Fruit fly (Drosophila melanogaster) whole organism, embryonic: Measurements from ENCODE around the gene Ns1.

Experiments
- Atf6 ChIP-seq: fragments of 200-800 bp; sonication (Bioruptor generic); IDR thresholded peaks from 2 replicates; pipeline ENCODE4 v1.3.6; 2022; ENCODE audit warnings: missing biosample characterization, missing genetic modification characterization
- Bdp1 ChIP-seq: fragments of 200-800 bp; sonication (Bioruptor generic); optimal IDR thresholded peaks from 3 replicates; lab custom pipeline; 2016; ENCODE audit warnings: missing biosample characterization, missing genetic modification characterization
- CG12391 ChIP-seq: fragments of 200-800 bp; sonication (Bioruptor generic); optimal IDR thresholded peaks from 3 replicates; lab custom pipeline; 2018; ENCODE audit warnings: missing biosample characterization, mild to moderate bottlenecking, missing genetic modification characterization, moderate library complexity
- CG14667 ChIP-seq: fragments of 200-800 bp; sonication (Bioruptor generic); IDR thresholded peaks from 2 replicates; pipeline ENCODE4 v1.3.6; 2022; ENCODE audit warnings: missing biosample characterization, missing genetic modification characterization
- CG15073 ChIP-seq: fragments of 200-800 bp; sonication (Bioruptor generic); optimal IDR thresholded peaks from 2 replicates; lab custom pipeline; 2016; ENCODE audit warnings: missing biosample characterization, missing genetic modification characterization
- CG1529 ChIP-seq: fragments of 200-800 bp; sonication (Bioruptor generic); optimal IDR thresholded peaks from 3 replicates; lab custom pipeline; 2018; ENCODE audit warnings: missing biosample characterization, missing genetic modification characterization
- CG18011 ChIP-seq: fragments of 200-800 bp; sonication (Bioruptor generic); optimal IDR thresholded peaks from 2 replicates; lab custom pipeline; 2017; ENCODE audit warnings: missing biosample characterization, missing genetic modification characterization, mild to moderate bottlenecking, moderate library complexity, missing genotype
- CG32772 ChIP-seq: fragments of 200-800 bp; sonication (Bioruptor generic); IDR thresholded peaks from 2 replicates; pipeline ENCODE4 v1.3.6; 2022; ENCODE audit warnings: missing biosample characterization, missing genetic modification characterization
- CG5953 ChIP-seq: fragments of 200-800 bp; sonication (Bioruptor generic); IDR thresholded peaks from 2 replicates; pipeline ENCODE4 v1.3.6; 2022; ENCODE audit warnings: missing biosample characterization, missing genetic modification characterization
- CG6254 ChIP-seq: fragments of 200-800 bp; sonication (Bioruptor generic); optimal IDR thresholded peaks from 3 replicates; lab custom pipeline; 2017; ENCODE audit warnings: mild to moderate bottlenecking, missing biosample characterization, missing genetic modification reagents, missing genetic modification characterization
- CG6272 ChIP-seq: fragments of 200-800 bp; sonication (Bioruptor generic); IDR thresholded peaks from 2 replicates; pipeline ENCODE4 v1.3.6; 2022; ENCODE audit warnings: missing biosample characterization, missing genetic modification characterization
- CG6654 ChIP-seq: fragments of 200-800 bp; sonication (Bioruptor generic); optimal IDR thresholded peaks from 2 replicates; lab custom pipeline; 2017; ENCODE audit warnings: missing biosample characterization, mild to moderate bottlenecking, missing genetic modification characterization
- CG6813 ChIP-seq: fragments of 200-800 bp; sonication (Bioruptor generic); optimal IDR thresholded peaks from 2 replicates; lab custom pipeline; 2017; ENCODE audit warnings: missing biosample characterization, missing genetic modification characterization, mild to moderate bottlenecking, moderate library complexity, missing genetic modification reagents
- CG8281 ChIP-seq: fragments of 200-800 bp; sonication (Bioruptor generic); optimal IDR thresholded peaks from 2 replicates; lab custom pipeline; 2018; ENCODE audit warnings: missing biosample characterization, mild to moderate bottlenecking, missing genetic modification characterization, moderate library complexity
- CG8290 ChIP-seq, 3 experiments: fragments of 200-800 bp; sonication (Bioruptor generic); optimal IDR thresholded peaks; 2 replicates each; lab custom pipeline; 2016 to 2019; ENCODE audit warnings: missing biosample characterization in 3 of 3, missing genetic modification characterization in 3 of 3, mild to moderate bottlenecking in 2 of 3, moderate library complexity in 1 of 3
- CTCF ChIP-seq: fragments of 200-800 bp; sonication (Bioruptor generic); optimal IDR thresholded peaks from 2 replicates; lab custom pipeline; 2017; ENCODE audit warnings: missing biosample characterization, mild to moderate bottlenecking, missing genetic modification characterization, moderate library complexity
- CoRest ChIP-seq: fragments of 200-800 bp; sonication (Bioruptor generic); optimal IDR thresholded peaks from 3 replicates; lab custom pipeline; 2018; ENCODE audit warnings: missing biosample characterization, mild to moderate bottlenecking, missing genetic modification characterization, moderate library complexity
- Dip3 ChIP-seq: fragments of 200-800 bp; sonication (Bioruptor generic); optimal IDR thresholded peaks from 3 replicates; lab custom pipeline; 2016; ENCODE audit warnings: missing biosample characterization, missing genetic modification characterization
- Drgx ChIP-seq: fragments of 200-800 bp; sonication (Bioruptor generic); IDR thresholded peaks from 2 replicates; pipeline ENCODE4 v1.3.6; 2022; ENCODE audit warnings: missing biosample characterization, missing genetic modification characterization
- E2f1 ChIP-seq: fragments of 200-800 bp; sonication (Bioruptor generic); IDR thresholded peaks from 2 replicates; pipeline ENCODE4 v1.3.6; 2022; ENCODE audit warnings: missing biosample characterization, missing genetic modification characterization
- GATAe ChIP-seq: fragments of 200-800 bp; sonication (Bioruptor generic); conservative IDR thresholded peaks from 2 replicates; pipeline ENCODE4 v1.3.6; 2022; ENCODE audit warnings: missing biosample characterization, missing genetic modification characterization
- H2.0 ChIP-seq: fragments of 200-800 bp; sonication (Bioruptor generic); IDR thresholded peaks from 2 replicates; pipeline ENCODE4 v1.3.6; 2022; ENCODE audit warnings: missing biosample characterization, missing genetic modification characterization
- Hmx ChIP-seq: fragments of 200-800 bp; sonication (Bioruptor generic); optimal IDR thresholded peaks from 2 replicates; lab custom pipeline; 2016; ENCODE audit warnings: missing biosample characterization, missing genetic modification characterization
- Jarid2 ChIP-seq: fragments of 200-800 bp; sonication (Bioruptor generic); optimal IDR thresholded peaks from 3 replicates; lab custom pipeline; 2017; ENCODE audit warnings: mild to moderate bottlenecking, missing biosample characterization, missing genetic modification reagents, missing genetic modification characterization
- MBD-R2 ChIP-seq: fragments of 200-800 bp; sonication (Bioruptor generic); IDR thresholded peaks from 2 replicates; pipeline ENCODE4 v1.3.6; 2022; ENCODE audit warnings: missing biosample characterization, missing genetic modification characterization
- Neu2 ChIP-seq: fragments of 200-800 bp; sonication (Bioruptor generic); optimal IDR thresholded peaks from 3 replicates; lab custom pipeline; 2016; ENCODE audit warnings: missing biosample characterization, missing genetic modification characterization, borderline replicate concordance
- Nf-YA ChIP-seq: fragments of 200-800 bp; sonication (Bioruptor generic); IDR thresholded peaks from 2 replicates; pipeline ENCODE4 v1.3.6; 2022; ENCODE audit warnings: missing biosample characterization, missing genetic modification characterization
- Nf-YB ChIP-seq: fragments of 200-800 bp; sonication (Bioruptor generic); optimal IDR thresholded peaks from 3 replicates; lab custom pipeline; 2019; ENCODE audit warnings: missing biosample characterization, mild to moderate bottlenecking, missing genetic modification characterization, moderate library complexity
- Oli ChIP-seq: fragments of 200-800 bp; sonication (Bioruptor generic); optimal IDR thresholded peaks from 2 replicates; lab custom pipeline; 2018; ENCODE audit warnings: missing biosample characterization, mild to moderate bottlenecking, missing genetic modification characterization, moderate library complexity
- Sox102F ChIP-seq: fragments of 200-800 bp; sonication (Bioruptor generic); optimal IDR thresholded peaks from 2 replicates; lab custom pipeline; 2018; ENCODE audit warnings: missing biosample characterization, mild to moderate bottlenecking, missing genetic modification characterization, moderate library complexity
- cato ChIP-seq: fragments of 200-800 bp; sonication (Bioruptor generic); optimal IDR thresholded peaks from 2 replicates; lab custom pipeline; 2016; ENCODE audit warnings: missing biosample characterization, missing genetic modification characterization, borderline replicate concordance
- caup ChIP-seq: fragments of 200-800 bp; sonication (Bioruptor generic); optimal IDR thresholded peaks from 3 replicates; lab custom pipeline; 2017; ENCODE audit warnings: missing biosample characterization, mild to moderate bottlenecking, missing genetic modification characterization, moderate library complexity; ENCODE audit not compliant: severe bottlenecking
- dati ChIP-seq: fragments of 200-800 bp; sonication (Bioruptor generic); IDR thresholded peaks from 2 replicates; pipeline ENCODE4 v1.3.6; 2022; ENCODE audit warnings: missing biosample characterization, missing genetic modification characterization
- gem ChIP-seq: fragments of 200-800 bp; sonication (Bioruptor generic); optimal IDR thresholded peaks from 2 replicates; lab custom pipeline; 2019; ENCODE audit warnings: missing biosample characterization, mild to moderate bottlenecking, missing genetic modification characterization, moderate library complexity
- gfzf ChIP-seq: fragments of 200-800 bp; sonication (Bioruptor generic); optimal IDR thresholded peaks from 2 replicates; lab custom pipeline; 2016; ENCODE audit warnings: missing biosample characterization, mild to moderate bottlenecking, missing genetic modification characterization, moderate library complexity
- ind ChIP-seq: fragments of 200-800 bp; sonication (Bioruptor generic); optimal IDR thresholded peaks from 3 replicates; lab custom pipeline; 2016; ENCODE audit warnings: missing biosample characterization, missing genetic modification characterization
- jumu ChIP-seq: fragments of 200-800 bp; sonication (Bioruptor generic); optimal IDR thresholded peaks from 3 replicates; lab custom pipeline; 2016; ENCODE audit warnings: missing biosample characterization, missing genetic modification characterization
- lbe ChIP-seq: fragments of 200-800 bp; sonication (Bioruptor generic); optimal IDR thresholded peaks from 2 replicates; lab custom pipeline; 2016; ENCODE audit warnings: missing biosample characterization, mild to moderate bottlenecking, missing genetic modification characterization
- lola ChIP-seq, 3 experiments: fragments of >200 bp in 2 of 3; fragments of 200-800 bp in 1 of 3; sonication (Bioruptor generic) in 1 of 3; optimal IDR thresholded peaks; 2 replicates each; lab custom pipeline; 2017 to 2019; ENCODE audit warnings: missing biosample characterization in 3 of 3, missing genetic modification characterization in 3 of 3, mild to moderate bottlenecking in 1 of 3, moderate library complexity in 1 of 3
- nom ChIP-seq: fragments of 200-800 bp; sonication (Bioruptor generic); optimal IDR thresholded peaks from 2 replicates; lab custom pipeline; 2017; ENCODE audit warnings: missing biosample characterization, missing genetic modification characterization, mild to moderate bottlenecking, moderate library complexity, missing genetic modification reagents
- rib ChIP-seq: fragments of 200-800 bp; sonication (Bioruptor generic); IDR thresholded peaks from 2 replicates; pipeline ENCODE4 v1.3.6; 2022; ENCODE audit warnings: missing biosample characterization, missing genetic modification characterization
- run ChIP-seq: fragments of 200-800 bp; sonication (Bioruptor generic); optimal IDR thresholded peaks from 3 replicates; lab custom pipeline; 2018; ENCODE audit warnings: missing biosample characterization, mild to moderate bottlenecking, missing genetic modification characterization
- sens ChIP-seq: fragments of 200-800 bp; sonication (Bioruptor generic); peaks from one replicate; lab custom pipeline; 2016; ENCODE audit warnings: missing biosample characterization, missing genetic modification characterization
- sima ChIP-seq: fragments of 200-800 bp; sonication (Bioruptor generic); optimal IDR thresholded peaks from 2 replicates; lab custom pipeline; 2016; ENCODE audit warnings: missing biosample characterization, missing genetic modification characterization
- slbo ChIP-seq: fragments of 200-800 bp; sonication (Bioruptor generic); IDR thresholded peaks from 2 replicates; pipeline ENCODE4 v1.3.6; 2022; ENCODE audit warnings: missing biosample characterization, missing genetic modification characterization
- stwl ChIP-seq: fragments of 200-800 bp; sonication (Bioruptor generic); optimal IDR thresholded peaks from 3 replicates; lab custom pipeline; 2018; ENCODE audit warnings: missing biosample characterization, mild to moderate bottlenecking, missing genetic modification characterization, moderate library complexity
- unpg ChIP-seq: fragments of 200-800 bp; sonication (Bioruptor generic); optimal IDR thresholded peaks from 3 replicates; lab custom pipeline; 2018; ENCODE audit warnings: missing biosample characterization, mild to moderate bottlenecking, missing genetic modification characterization, moderate library complexity
- vnd ChIP-seq: fragments of 200-800 bp; sonication (Bioruptor generic); IDR thresholded peaks from 3 replicates; pipeline ENCODE4 v1.3.6; 2022; ENCODE audit warnings: missing biosample characterization, missing genetic modification characterization; ENCODE audit not compliant: partially characterized antibody
- zf30C ChIP-seq: fragments of 200-800 bp; sonication (Bioruptor generic); optimal IDR thresholded peaks from 3 replicates; lab custom pipeline; 2018; ENCODE audit warnings: missing biosample characterization, mild to moderate bottlenecking, missing genetic modification characterization

Ns1 gene

dm6 chr3R:17059100-17059810, 13.2 kb downstream of the Ns1 start (continued):
- no peak for TF ChIP-seq CG6813
- no peak for TF ChIP-seq Nf-YB (GFP tag; lab: Kevin White, UChicago)
- peak; percentile 54 for TF ChIP-seq Sox102F (GFP tag; lab: Kevin White, UChicago)
- TF ChIP-seq Nf-YA = no peak
- TF ChIP-seq CG14667 (GFP tag; lab: Robert Waterston, UW) = no peak
- no peak for TF ChIP-seq CTCF (GFP tag; lab: Kevin White, UChicago)
- peak; percentile 90 for TF ChIP-seq sens (GFP tag; lab: Kevin White, UChicago)
- TF ChIP-seq H2.0 = no peak
- TF ChIP-seq MBD-R2 (GFP tag; lab: Robert Waterston, UW) = no peak
- TF ChIP-seq Oli = peak; percentile 35
- peak; percentile 35 for TF ChIP-seq CG6254 (GFP tag; lab: Kevin White, UChicago)
- TF ChIP-seq gem (tag; lab: Kevin White, UChicago) = peak; percentile 62
- peak; percentile 31 for TF ChIP-seq CG6654 (GFP tag; lab: Kevin White, UChicago)
- TF ChIP-seq Dip3 (GFP tag; lab: Kevin White, UChicago) = no peak
- TF ChIP-seq CG6272 (GFP tag; lab: Robert Waterston, UW) = no peak
- peak; percentile 16 for TF ChIP-seq jumu (GFP tag; lab: Kevin White, UChicago)
- no peak for TF ChIP-seq CG8290 (GFP tag; optimal IDR thresholded peaks at IDR 0.05; lab: Kevin White, UChicago)
- peak in 1 of 2 experiments; percentile 32 for TF ChIP-seq CG8290 (tag; optimal IDR thresholded peaks at IDR 0.05; lab: Kevin White, UChicago)
- peak in 2 of 3 experiments; percentile 5 to 40 for TF ChIP-seq lola (GFP tag; optimal IDR thresholded peaks at IDR 0.05; lab: Kevin White, UChicago)
- TF ChIP-seq Atf6 = no peak
- TF ChIP-seq CG18011 (GFP tag; lab: Kevin White, UChicago) = no peak
- TF ChIP-seq sima = no peak
- peak; percentile 5 for TF ChIP-seq lbe (GFP tag; lab: Kevin White, UChicago)
- TF ChIP-seq vnd = no peak
- 0 out of 2 replicates have a peak, but pooled peaks have one; percentile 18 for TF ChIP-seq CG32772 (GFP tag; lab: Robert Waterston, UW)
- TF ChIP-seq E2f1 (GFP tag; lab: Robert Waterston, UW) = 0 out of 2 replicates have a peak, but pooled peaks have one; percentile 17
- TF ChIP-seq run (tag; lab: Kevin White, UChicago) = no peak
- TF ChIP-seq rib (GFP tag; lab: Robert Waterston, UW) = 0 out of 2 replicates have a peak, but pooled peaks have one; percentile 31
- TF ChIP-seq caup (GFP tag; lab: Kevin White, UChicago) = no peak
- TF ChIP-seq CoRest = peak; percentile 8
- no peak for TF ChIP-seq CG8281
- TF ChIP-seq CG1529 (GFP tag; lab: Kevin White, UChicago) = no peak
- TF ChIP-seq ind (GFP tag; lab: Kevin White, UChicago) = peak; percentile 5
- TF ChIP-seq gfzf (GFP tag; lab: Kevin White, UChicago) = no peak
- peak; percentile 37; the same call in 1 of the 2 replicates for TF ChIP-seq slbo (GFP tag; lab: Robert Waterston, UW)
- TF ChIP-seq CG5953 (GFP tag; lab: Robert Waterston, UW) = no peak
- TF ChIP-seq Hmx (GFP tag; lab: Kevin White, UChicago) = no peak
- TF ChIP-seq CG12391 = no peak
- TF ChIP-seq unpg (GFP tag; lab: Kevin White, UChicago) = no peak
- peak; percentile 93 for TF ChIP-seq CG15073
- TF ChIP-seq Drgx (GFP tag; lab: Robert Waterston, UW) = peak; percentile 36; the same call in 1 of the 2 replicates
- no peak for TF ChIP-seq Neu2 (GFP tag; lab: Kevin White, UChicago)
- TF ChIP-seq zf30C (GFP tag; lab: Kevin White, UChicago) = no peak
- no peak for TF ChIP-seq stwl (tag; lab: Kevin White, UChicago)
- TF ChIP-seq dati = no peak
- TF ChIP-seq Bdp1 (GFP tag; lab: Kevin White, UChicago) = no peak
- TF ChIP-seq Jarid2 (GFP tag; lab: Kevin White, UChicago) = peak; percentile 5
- TF ChIP-seq cato (GFP tag; lab: Kevin White, UChicago) = no peak
- peak; percentile 59 for TF ChIP-seq nom (GFP tag; lab: Kevin White, UChicago)
- no peak for TF ChIP-seq GATAe (GFP tag; lab: Robert Waterston, UW)
